Fruit fly (Drosophila melanogaster) whole organism, prepupa: ENCODE data around the gene CG5645.

Experiments
- Blimp-1 ChIP-seq: fragments of 200-800 bp; sonication (Bioruptor generic); optimal IDR thresholded peaks from 3 replicates; lab custom pipeline; 2017; ENCODE audit warnings: missing biosample characterization, missing genetic modification characterization, mild to moderate bottlenecking, moderate library complexity, missing genetic modification reagents
- CG10631 ChIP-seq: fragments of 200-800 bp; sonication (Bioruptor generic); optimal IDR thresholded peaks from 2 replicates; lab custom pipeline; 2016; ENCODE audit warnings: missing biosample characterization, missing genetic modification characterization
- CG11762 ChIP-seq: fragments of 200-800 bp; sonication (Bioruptor generic); optimal IDR thresholded peaks from 3 replicates; lab custom pipeline; 2016; ENCODE audit warnings: missing biosample characterization, missing genetic modification characterization; ENCODE audit not compliant: insufficient read depth
- CG11902 ChIP-seq: fragments of 200-800 bp; sonication (Bioruptor generic); optimal IDR thresholded peaks from 3 replicates; lab custom pipeline; 2016; ENCODE audit warnings: missing biosample characterization, missing genetic modification characterization
- CG15336 ChIP-seq: fragments of 200-800 bp; sonication (Bioruptor generic); IDR thresholded peaks from 2 replicates; pipeline ENCODE4 v1.3.6; 2022; ENCODE audit warnings: missing biosample characterization, missing genetic modification characterization
- CG1621 ChIP-seq: fragments of 200-800 bp; sonication (Bioruptor generic); optimal IDR thresholded peaks from 3 replicates; lab custom pipeline; 2018; ENCODE audit warnings: missing biosample characterization, mild to moderate bottlenecking, missing genetic modification characterization
- CG16779 ChIP-seq: fragments of 200-800 bp; sonication (Bioruptor generic); optimal IDR thresholded peaks from 3 replicates; lab custom pipeline; 2017; ENCODE audit warnings: missing biosample characterization, mild to moderate bottlenecking, missing genetic modification characterization
- CG3032 ChIP-seq: fragments of 200-800 bp; optimal IDR thresholded peaks from 2 replicates; lab custom pipeline; 2019; ENCODE audit warnings: missing biosample characterization, mild to moderate bottlenecking, missing genetic modification characterization, moderate library complexity
- CG31627 ChIP-seq: fragments of 200-800 bp; sonication (Bioruptor generic); optimal IDR thresholded peaks from 3 replicates; lab custom pipeline; 2016; ENCODE audit warnings: missing biosample characterization, missing genetic modification characterization
- CG32006 ChIP-seq: fragments of 200-800 bp; sonication (Bioruptor generic); optimal IDR thresholded peaks from 3 replicates; lab custom pipeline; 2017; ENCODE audit warnings: missing biosample characterization, mild to moderate bottlenecking, missing genetic modification characterization
- CG34406 ChIP-seq: fragments of 200-800 bp; sonication (Bioruptor generic); optimal IDR thresholded peaks from 3 replicates; lab custom pipeline; 2016; ENCODE audit warnings: missing biosample characterization, missing genetic modification characterization
- CG3919 ChIP-seq: fragments of 200-800 bp; sonication (Bioruptor generic); optimal IDR thresholded peaks from 3 replicates; lab custom pipeline; 2016; ENCODE audit warnings: missing biosample characterization, missing genetic modification characterization
- CG6163 ChIP-seq: fragments of 200-800 bp; sonication (Bioruptor generic); IDR thresholded peaks from 3 replicates; pipeline ENCODE4 v1.3.6; 2022; ENCODE audit warnings: missing biosample characterization, missing genetic modification characterization
- CG6276 ChIP-seq: fragments of 200-800 bp; sonication (Bioruptor generic); optimal IDR thresholded peaks from 2 replicates; lab custom pipeline; 2017; ENCODE audit warnings: missing biosample characterization, mild to moderate bottlenecking, missing genetic modification characterization
- CG6792 ChIP-seq: fragments of 200-800 bp; sonication (Bioruptor generic); optimal IDR thresholded peaks from 3 replicates; lab custom pipeline; 2016; ENCODE audit warnings: missing biosample characterization, missing genetic modification characterization
- CG6808 ChIP-seq: fragments of 200-800 bp; sonication (Bioruptor generic); optimal IDR thresholded peaks from 3 replicates; lab custom pipeline; 2017; ENCODE audit warnings: missing biosample characterization, missing genetic modification characterization, mild to moderate bottlenecking, moderate library complexity, missing genetic modification reagents
- CG6854 ChIP-seq: fragments of 200-800 bp; sonication (Bioruptor generic); optimal IDR thresholded peaks from 2 replicates; lab custom pipeline; 2017; ENCODE audit warnings: missing biosample characterization, mild to moderate bottlenecking, missing genetic modification characterization
- CG8119 ChIP-seq: fragments of 200-800 bp; sonication (Bioruptor generic); IDR thresholded peaks from 3 replicates; pipeline ENCODE4 v1.3.6; 2022; ENCODE audit warnings: missing biosample characterization, missing genetic modification characterization
- CG8632 ChIP-seq: fragments of 200-800 bp; sonication (Bioruptor generic); optimal IDR thresholded peaks from 3 replicates; lab custom pipeline; 2016; ENCODE audit warnings: missing biosample characterization, missing genetic modification characterization
- CG9139 ChIP-seq: fragments of 200-800 bp; sonication (Bioruptor generic); optimal IDR thresholded peaks from 3 replicates; lab custom pipeline; 2017; ENCODE audit warnings: missing biosample characterization, mild to moderate bottlenecking, missing genetic modification characterization
- Eip78C ChIP-seq: fragments of 200-800 bp; sonication (Bioruptor generic); peaks from one replicate; lab custom pipeline; 2016; ENCODE audit warnings: missing biosample characterization, missing genetic modification characterization
- Eip93F ChIP-seq: fragments of 200-800 bp; sonication (Bioruptor generic); optimal IDR thresholded peaks from 2 replicates; lab custom pipeline; 2016; ENCODE audit warnings: missing biosample characterization, mild to moderate bottlenecking, missing genetic modification characterization
- Hr39 ChIP-seq: fragments of 200-800 bp; sonication (Bioruptor generic); optimal IDR thresholded peaks from 2 replicates; lab custom pipeline; 2016; ENCODE audit warnings: missing biosample characterization, missing genetic modification characterization
- Lpt ChIP-seq: fragments of 200-800 bp; sonication (Bioruptor generic); optimal IDR thresholded peaks from 3 replicates; lab custom pipeline; 2016; ENCODE audit warnings: missing biosample characterization, missing genetic modification characterization
- Met ChIP-seq: fragments of 200-800 bp; sonication (Bioruptor generic); optimal IDR thresholded peaks from 3 replicates; lab custom pipeline; 2016; ENCODE audit warnings: missing biosample characterization, missing genetic modification characterization
- Sox102F ChIP-seq: fragments of 200-800 bp; sonication (Bioruptor generic); optimal IDR thresholded peaks from 2 replicates; lab custom pipeline; 2016; ENCODE audit warnings: missing biosample characterization, mild to moderate bottlenecking, missing genetic modification characterization
- Sox14 ChIP-seq: fragments of 200-800 bp; sonication (Bioruptor generic); optimal IDR thresholded peaks from 3 replicates; lab custom pipeline; 2016; ENCODE audit warnings: missing biosample characterization, missing genetic modification characterization
- Sox15 ChIP-seq: fragments of 200-800 bp; sonication (Bioruptor generic); optimal IDR thresholded peaks from 3 replicates; lab custom pipeline; 2016; ENCODE audit warnings: missing biosample characterization, missing genetic modification characterization
- achi ChIP-seq: fragments of 200-800 bp; sonication (Bioruptor generic); optimal IDR thresholded peaks from 3 replicates; lab custom pipeline; 2016; ENCODE audit warnings: missing biosample characterization, missing genetic modification characterization
- acj6 ChIP-seq: fragments of 200-800 bp; sonication (Bioruptor generic); optimal IDR thresholded peaks from 3 replicates; lab custom pipeline; 2016; ENCODE audit warnings: missing biosample characterization, missing genetic modification characterization
- cyc ChIP-seq: fragments of 200-800 bp; sonication (Bioruptor generic); optimal IDR thresholded peaks from 3 replicates; lab custom pipeline; 2016; ENCODE audit warnings: missing biosample characterization, missing genetic modification characterization
- dac ChIP-seq: fragments of 200-800 bp; sonication (Bioruptor generic); optimal IDR thresholded peaks from 2 replicates; lab custom pipeline; 2017; ENCODE audit warnings: missing biosample characterization, mild to moderate bottlenecking, missing genetic modification characterization
- dsx ChIP-seq: fragments of 200-800 bp; optimal IDR thresholded peaks from 3 replicates; lab custom pipeline; 2019; ENCODE audit warnings: missing biosample characterization, mild to moderate bottlenecking, missing genetic modification characterization, moderate library complexity; ENCODE audit not compliant: poor library complexity, severe bottlenecking
- eg ChIP-seq: fragments of 200-800 bp; sonication (Bioruptor generic); IDR thresholded peaks from 3 replicates; pipeline ENCODE4 v1.3.6; 2022; ENCODE audit warnings: missing biosample characterization, missing genetic modification characterization
- esn ChIP-seq: fragments of 200-800 bp; sonication (Bioruptor generic); optimal IDR thresholded peaks from 2 replicates; lab custom pipeline; 2016; ENCODE audit warnings: missing biosample characterization, mild to moderate bottlenecking, missing genetic modification characterization, moderate library complexity
- fd85E ChIP-seq: fragments of 200-800 bp; sonication (Bioruptor generic); optimal IDR thresholded peaks from 3 replicates; lab custom pipeline; 2016; ENCODE audit warnings: missing biosample characterization, missing genetic modification characterization
- fkh ChIP-seq: fragments of 200-800 bp; sonication (Bioruptor generic); optimal IDR thresholded peaks from 3 replicates; lab custom pipeline; 2017; ENCODE audit warnings: missing biosample characterization, mild to moderate bottlenecking, missing genetic modification characterization, moderate library complexity
- lz ChIP-seq: fragments of 200-800 bp; sonication (Bioruptor generic); optimal IDR thresholded peaks from 3 replicates; lab custom pipeline; 2016; ENCODE audit warnings: missing biosample characterization, missing genetic modification characterization
- pdm3 ChIP-seq: fragments of 200-800 bp; sonication (Bioruptor generic); optimal IDR thresholded peaks from 3 replicates; lab custom pipeline; 2016; ENCODE audit warnings: missing biosample characterization, missing genetic modification characterization
- salr ChIP-seq, 2 experiments: fragments of 200-800 bp; sonication (Bioruptor generic); optimal IDR thresholded peaks; 3 replicates each; lab custom pipeline; 2016 to 2018; ENCODE audit warnings: missing biosample characterization in 2 of 2, missing genetic modification characterization in 2 of 2, mild to moderate bottlenecking in 1 of 2
- ss ChIP-seq, 2 experiments: fragments of 200-800 bp; sonication (Bioruptor generic); optimal IDR thresholded peaks; 2 replicates in 1 of 2; 3 replicates in 1 of 2; lab custom pipeline; 2017 to 2018; ENCODE audit warnings: mild to moderate bottlenecking in 2 of 2, missing biosample characterization in 2 of 2, missing genetic modification characterization in 2 of 2, moderate library complexity in 1 of 2
- svp ChIP-seq: fragments of 200-800 bp; sonication (Bioruptor generic); peaks from one replicate; lab custom pipeline; 2016; ENCODE audit warnings: missing biosample characterization, missing genetic modification characterization
- topi ChIP-seq: fragments of 200-800 bp; sonication (Bioruptor generic); optimal IDR thresholded peaks from 3 replicates; lab custom pipeline; 2016; ENCODE audit warnings: missing biosample characterization, missing genetic modification characterization
- vri ChIP-seq: fragments of 200-800 bp; sonication (Bioruptor generic); optimal IDR thresholded peaks from 3 replicates; lab custom pipeline; 2016; ENCODE audit warnings: missing biosample characterization, mild to moderate bottlenecking, missing genetic modification characterization

Gene CG5645

dm6 chr3L:12124975-12125374, 11.5 kb downstream of the CG5645 start, which contains the start of gene yps (continued):
- TF ChIP-seq topi (GFP tag; lab: Kevin White, UChicago) (peak; percentile 90), dac (GFP tag; lab: Kevin White, UChicago) (peak; percentile 74), CG16779 (tag; lab: Kevin White, UChicago) (peak; percentile 79), CG6808 (peak; percentile 74), CG11902 (GFP tag; lab: Kevin White, UChicago) (no peak), Blimp-1 (GFP tag; lab: Kevin White, UChicago) (peak; percentile 77), Eip78C (GFP tag; lab: Kevin White, UChicago) (peak; percentile 95), CG8632 (GFP tag; lab: Kevin White, UChicago) (peak; percentile 76), dsx (peak; percentile 54), CG6854 (GFP tag; lab: Kevin White, UChicago) (peak; percentile 97), salr (GFP tag; optimal IDR thresholded peaks at IDR 0.05; lab: Kevin White, UChicago) (peak in 1 of 2 experiments; percentile 90), CG31627 (peak; percentile 84), CG32006 (GFP tag; lab: Kevin White, UChicago) (no peak), CG6792 (GFP tag; lab: Kevin White, UChicago) (peak; percentile 85), Met (GFP tag; lab: Kevin White, UChicago) (peak; percentile 91), eg (GFP tag; lab: Robert Waterston, UW) (peak; percentile 89), pdm3 (GFP tag; lab: Kevin White, UChicago) (peak; percentile 86), CG3032 (tag; lab: Kevin White, UChicago) (peak; percentile 70), esn (GFP tag; lab: Kevin White, UChicago) (peak; percentile 94), fd85E (GFP tag; lab: Kevin White, UChicago) (peak; percentile 89), Sox102F (GFP tag; lab: Kevin White, UChicago) (peak; percentile 90), acj6 (GFP tag; lab: Kevin White, UChicago) (peak; percentile 83), CG11762 (peak; percentile 49), CG9139 (GFP tag; lab: Kevin White, UChicago) (peak; percentile 85), Sox15 (GFP tag; lab: Kevin White, UChicago) (no peak), Lpt (GFP tag; lab: Kevin White, UChicago) (peak; percentile 4), vri (peak; percentile 91), CG6276 (GFP tag; lab: Kevin White, UChicago) (no peak), achi (peak; percentile 99), Eip93F (GFP tag; lab: Kevin White, UChicago) (peak; percentile 0), Sox14 (peak; percentile 67), CG34406 (peak; percentile 86)

- no peak for TF ChIP-seq CG31627
- TF ChIP-seq CG1621 (tag; lab: Kevin White, UChicago), result peak; percentile 29
- TF ChIP-seq CG3919 (GFP tag; lab: Kevin White, UChicago), result peak; percentile 21
- TF ChIP-seq CG34406, result peak; percentile 20
- peak; percentile 38 for TF ChIP-seq Eip93F (GFP tag; lab: Kevin White, UChicago)
- TF ChIP-seq CG6808, result peak; percentile 48
- TF ChIP-seq dsx, result peak; percentile 37
- TF ChIP-seq Eip78C (GFP tag; lab: Kevin White, UChicago), result peak; percentile 45
- TF ChIP-seq svp (GFP tag; lab: Kevin White, UChicago), result peak; percentile 60
- no peak for TF ChIP-seq topi (GFP tag; lab: Kevin White, UChicago)
- peak; percentile 62 to 64 for TF ChIP-seq ss (GFP tag; optimal IDR thresholded peaks at IDR 0.05; lab: Kevin White, UChicago)
- TF ChIP-seq CG15336 (GFP tag; lab: Robert Waterston, UW), result peak; percentile 54; the same call in 1 of the 2 replicates
- peak; percentile 3 for TF ChIP-seq vri
- TF ChIP-seq Hr39, result no peak
- TF ChIP-seq esn (GFP tag; lab: Kevin White, UChicago), result no peak
- 0 out of 3 replicates have a peak, but pooled peaks have one; percentile 43 for TF ChIP-seq CG8119
- TF ChIP-seq CG11762, result no peak
- TF ChIP-seq CG16779 (tag; lab: Kevin White, UChicago), result peak; percentile 54
- no peak for TF ChIP-seq cyc (GFP tag; lab: Kevin White, UChicago)
- TF ChIP-seq Sox15 (GFP tag; lab: Kevin White, UChicago), result no peak
- peak; percentile 95 for TF ChIP-seq fkh (GFP tag; lab: Kevin White, UChicago)
- TF ChIP-seq lz (GFP tag; lab: Kevin White, UChicago), result no peak
- TF ChIP-seq CG6163 (GFP tag; lab: Robert Waterston, UW), result peak; percentile 53; the same call in 2 of the 3 replicates
- TF ChIP-seq CG32006 (GFP tag; lab: Kevin White, UChicago), result no peak
- no peak for TF ChIP-seq fd85E (GFP tag; lab: Kevin White, UChicago)
- TF ChIP-seq Sox14, result peak; percentile 51
- no peak for TF ChIP-seq CG10631 (GFP tag; lab: Kevin White, UChicago)
- peak; percentile 58 for TF ChIP-seq CG6854 (GFP tag; lab: Kevin White, UChicago)
- TF ChIP-seq Sox102F (GFP tag; lab: Kevin White, UChicago), result no peak
Observed at dm6 chr3L:12124138-12124583, 12.3 kb downstream of the CG5645 start.
